Worm (Caenorhabditis elegans) whole organism, L4/young adult: ENCODE data around the gene ZK930.4.

Experiments used
- W03F9.2 ChIP-seq: fragments of 150-350 bp; optimal IDR thresholded peaks from 2 replicates; lab custom pipeline; 2014; ENCODE audit warnings: missing biosample characterization, missing genetic modification characterization
- him-1 ChIP-seq: sonication (generic microtip); optimal IDR thresholded peaks from 2 replicates; lab custom pipeline; 2016; ENCODE audit warnings: missing genotype, missing genetic modification reagents, missing genetic modification characterization, missing compliant biosample characterization

- TF ChIP-seq him-1 (tag; lab: Kevin White, UChicago) (no peak), W03F9.2 (tag; lab: Kevin White, UChicago) (no peak)
Observed at ce11 chrII:11890596-11890995, 15.7 kb upstream of the ZK930.4 start.
